Worm (Caenorhabditis elegans) whole organism, dauer: ENCODE measurements around the gene D1014.13.

ENCODE experiments used
- unc-62 ChIP-seq: sonication (generic microtip); optimal IDR thresholded peaks from 2 replicates; lab custom pipeline; 2017; ENCODE audit warnings: missing biosample characterization, missing genetic modification reagents, missing genetic modification characterization

The D1014.13 gene

DNA sequence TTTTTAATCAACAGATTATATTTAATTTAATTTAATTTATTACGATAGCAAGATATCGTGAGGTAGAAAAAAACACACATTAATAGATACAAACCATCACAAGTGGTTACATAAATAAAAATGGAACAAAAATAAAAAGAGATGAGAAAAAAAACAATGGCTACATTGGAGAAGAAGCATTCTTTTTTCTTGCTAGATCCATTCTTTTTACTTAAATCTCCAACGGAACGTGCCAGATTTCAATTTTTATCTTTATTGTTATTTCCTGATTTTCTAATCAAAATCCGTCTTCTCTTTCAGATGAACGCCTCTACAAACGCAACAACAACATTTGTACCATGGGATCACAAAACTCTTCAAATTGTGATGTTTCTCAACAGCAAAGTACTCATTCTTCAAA lies 1.8 kb upstream of the D1014.13 start, which contains the start of gene D1014.2:
Gene D1014.2, plus strand, starts transcription at position 301 of the 400 bp plus-strand sequence.
- no peak for TF ChIP-seq unc-62

DNA sequence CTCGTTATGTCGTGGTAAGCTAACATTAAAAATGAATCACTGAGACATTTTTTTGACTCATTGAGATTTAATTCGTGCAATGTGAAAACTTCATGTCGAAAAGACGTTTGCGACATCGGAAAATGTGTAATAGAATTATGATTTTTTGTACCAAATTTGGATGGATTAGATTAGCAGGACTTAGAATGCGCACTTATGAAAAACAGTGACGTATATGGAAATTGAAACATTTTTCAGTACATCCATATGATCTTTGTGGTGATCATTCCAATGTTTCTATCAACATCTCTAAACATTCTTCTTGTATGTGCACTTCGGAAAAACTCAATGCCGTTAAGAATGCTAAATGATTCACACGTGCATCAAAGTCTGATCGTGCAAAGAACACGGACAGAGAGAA lies 914 bp upstream of the D1014.13 start:
- no peak for TF ChIP-seq unc-62

DNA sequence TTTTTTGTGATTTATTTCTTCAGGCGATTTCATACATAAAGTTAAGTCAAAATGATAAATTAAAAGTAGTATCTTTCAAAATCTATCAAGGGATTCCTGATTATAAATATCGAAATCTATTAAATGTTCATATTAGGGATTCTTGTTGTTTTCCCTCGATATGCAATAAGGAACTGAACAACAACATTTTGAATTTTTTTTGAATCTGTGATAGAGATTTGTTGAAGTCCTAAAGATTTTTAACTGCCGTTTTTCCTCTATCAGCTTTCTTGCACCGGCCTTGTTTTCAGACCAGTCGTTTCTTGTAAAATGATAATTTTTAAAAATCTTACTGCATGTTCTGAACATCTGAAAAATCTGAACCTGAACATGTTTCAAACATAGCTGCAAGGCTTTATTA lies 10.3 kb downstream of the D1014.13 start:
- no peak for TF ChIP-seq unc-62

DNA sequence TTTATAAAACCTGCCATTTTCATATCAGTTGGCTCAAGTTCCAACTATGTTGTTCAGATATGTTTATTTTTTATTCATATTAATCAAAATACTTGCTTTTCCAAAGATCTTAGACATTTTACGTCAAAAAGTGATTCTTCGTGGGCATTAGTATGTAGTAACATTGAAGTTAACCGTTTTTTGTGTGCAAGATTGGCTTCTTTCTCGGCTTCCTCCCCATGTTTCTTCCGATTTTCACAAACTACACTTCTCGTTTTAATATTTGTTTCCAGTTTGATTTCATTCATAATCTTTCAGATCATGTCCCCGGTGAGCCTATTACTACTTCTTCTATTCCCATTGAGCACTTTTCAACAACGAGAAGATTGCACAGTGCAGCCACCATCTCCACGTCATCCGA lies 12.0 kb downstream of the D1014.13 start, which contains the start of gene sul-2:
Gene sul-2, plus strand, starts transcription at position 301 of the 400 bp plus-strand sequence.
- no peak for TF ChIP-seq unc-62

DNA sequence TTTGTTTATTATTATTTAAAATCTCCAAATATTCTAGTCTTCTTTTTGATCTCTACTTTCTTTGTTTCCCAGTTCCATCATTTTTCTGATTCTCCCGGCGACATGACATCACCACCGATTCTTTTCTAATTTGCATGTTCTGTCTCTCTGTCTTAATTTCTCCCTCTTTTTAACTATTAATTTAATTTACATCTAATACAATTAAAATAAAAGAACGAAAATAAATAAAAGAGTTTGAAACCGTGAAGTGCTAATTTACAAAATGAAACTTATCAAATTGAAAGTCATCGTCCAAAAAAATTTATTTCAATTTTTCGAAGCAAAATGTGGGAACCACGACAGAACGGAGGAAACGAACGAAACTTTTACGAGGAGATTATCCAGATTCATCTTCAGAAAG lies 14.2 kb downstream of the D1014.13 start, which contains the start of gene F20D6.6:
Gene F20D6.6, plus strand, starts transcription at position 301 of the 400 bp plus-strand sequence.
- TF ChIP-seq unc-62, result no peak

DNA sequence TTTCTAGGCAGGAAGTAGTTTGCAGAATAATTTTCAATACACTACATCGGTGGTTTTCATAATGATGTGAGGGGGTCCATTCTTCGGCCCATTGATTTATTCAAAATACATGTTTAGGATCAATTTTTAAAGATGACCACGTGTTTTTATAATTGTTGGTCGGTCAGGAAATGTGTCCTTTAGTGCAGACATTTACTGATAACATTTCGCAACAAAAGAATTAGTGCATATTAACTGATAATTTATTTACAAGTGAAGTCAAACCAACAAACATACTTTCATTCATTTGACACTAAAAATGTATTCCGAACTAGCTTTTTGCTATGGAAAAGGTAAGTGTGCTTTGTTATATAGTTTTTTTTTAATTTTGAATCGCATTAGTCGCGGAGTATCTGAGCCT lies 16.3 kb downstream of the D1014.13 start, which contains the start of gene F20D6.5:
Gene F20D6.5, plus strand, starts transcription at position 259 of the 400 bp plus-strand sequence.
- no peak for TF ChIP-seq unc-62

DNA sequence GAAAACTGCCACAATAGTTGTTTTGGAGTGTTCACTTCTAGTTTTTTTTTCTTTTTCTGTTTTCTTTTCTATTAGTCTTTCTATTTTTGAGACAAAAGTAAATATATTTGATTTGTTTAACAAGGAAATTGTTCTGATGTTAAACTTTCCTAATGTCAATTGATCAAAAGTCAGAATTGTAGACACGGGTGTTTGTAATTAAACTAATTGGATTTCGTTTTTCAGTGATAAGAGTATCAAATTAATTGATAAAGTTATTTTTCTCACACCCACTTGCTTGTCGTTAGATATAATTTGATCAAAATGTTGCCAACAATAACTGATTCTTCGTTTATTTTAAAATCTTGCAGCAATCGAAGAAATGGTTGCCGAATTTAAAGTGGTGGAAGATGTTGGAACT lies 17.8 kb downstream of the D1014.13 start:
- TF ChIP-seq unc-62, result no peak

DNA sequence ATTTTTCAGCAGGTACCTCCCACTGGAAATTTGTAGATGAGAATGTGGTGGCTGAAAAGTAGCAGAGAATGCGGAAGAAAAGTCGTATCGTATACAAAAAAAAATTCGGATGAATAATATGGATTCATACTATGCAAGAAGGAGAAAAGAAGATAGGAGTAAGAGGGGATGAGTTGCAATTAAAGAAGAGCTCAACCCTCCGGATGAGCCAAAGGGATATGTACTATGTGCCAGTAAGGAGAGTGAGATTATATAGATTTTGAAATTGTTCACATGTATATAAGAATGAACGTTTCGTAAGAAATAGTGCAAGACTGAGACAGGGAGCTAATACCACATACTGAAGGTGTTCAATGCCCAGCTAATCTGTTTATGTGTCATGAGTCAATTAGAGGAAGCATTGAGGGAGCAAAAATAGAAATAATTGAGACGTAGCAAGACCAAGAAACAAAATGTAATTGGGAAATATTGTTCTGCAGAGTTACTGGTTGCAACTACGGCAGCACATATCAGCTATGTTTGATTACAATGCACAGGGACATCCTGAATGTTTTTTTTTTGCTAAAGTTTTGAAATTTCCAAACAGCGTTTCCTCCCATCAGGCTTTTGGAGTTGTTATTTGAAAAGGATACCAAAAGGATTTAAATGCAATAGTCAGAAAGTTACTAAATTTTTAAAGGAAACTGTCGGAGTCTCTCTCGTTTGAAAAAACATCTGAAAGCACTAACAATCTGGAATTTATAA lies 23.0 kb downstream of the D1014.13 start, which contains the start of gene F20D6.8:
Gene F20D6.8, minus strand, starts transcription at position 51 of the 744 bp plus-strand sequence.
- no peak for TF ChIP-seq unc-62

DNA sequence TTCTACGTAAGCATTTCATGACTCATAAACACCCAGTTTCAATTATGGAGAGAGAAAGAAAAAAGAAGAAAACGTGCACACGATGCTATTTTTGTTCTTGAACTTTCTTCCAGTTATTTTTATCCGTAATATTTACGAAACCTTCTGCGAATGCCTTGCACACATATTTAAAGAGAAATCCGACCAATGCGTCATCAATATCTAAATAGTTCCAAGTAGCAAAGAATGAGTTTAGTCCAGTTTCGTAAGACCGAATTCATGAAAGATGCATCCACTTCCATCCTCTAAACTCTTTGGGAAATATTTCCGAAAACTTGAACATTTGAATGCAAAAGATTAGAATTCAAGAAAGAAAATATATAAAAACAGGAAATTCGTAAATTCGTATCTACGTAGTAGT lies 23.7 kb downstream of the D1014.13 start:
- no peak for TF ChIP-seq unc-62

DNA sequence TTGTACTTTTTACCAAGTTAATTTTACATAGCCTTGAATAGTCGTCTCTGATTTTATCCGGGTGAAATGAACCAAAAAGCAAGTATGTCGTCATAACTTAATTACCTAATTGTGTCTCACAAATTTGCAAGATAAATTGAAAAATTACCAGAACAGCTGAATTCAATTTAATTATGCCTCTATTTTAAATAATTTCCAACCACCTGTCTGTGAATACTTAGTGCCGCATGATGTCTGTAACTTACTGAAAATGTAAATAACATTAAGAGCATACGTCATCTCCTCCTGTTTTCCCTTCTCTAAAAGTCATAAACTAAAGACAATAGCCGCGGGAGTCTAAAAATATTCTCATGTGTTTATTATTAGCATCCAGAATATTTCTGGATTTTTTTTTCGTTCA lies 24.9 kb downstream of the D1014.13 start:
- no peak for TF ChIP-seq unc-62

DNA sequence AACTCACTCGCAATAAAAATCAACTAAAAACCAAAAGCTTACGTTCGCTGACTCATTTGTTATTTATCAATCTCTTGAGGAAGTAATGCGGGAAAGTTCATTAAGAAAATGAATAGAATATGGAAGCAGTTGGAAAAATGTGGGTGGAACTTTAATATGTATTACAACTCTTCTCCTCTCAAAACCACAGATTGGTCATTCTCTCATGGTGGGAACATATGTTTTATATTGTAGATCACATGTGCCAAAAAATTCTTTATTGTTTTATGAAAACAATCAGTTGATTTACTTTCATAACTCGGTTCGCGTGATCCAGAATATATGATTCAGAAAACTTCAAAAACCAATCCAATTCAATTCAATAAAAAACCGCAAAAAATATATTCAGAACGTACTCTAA lies 26.3 kb downstream of the D1014.13 start:
- no peak for TF ChIP-seq unc-62

DNA sequence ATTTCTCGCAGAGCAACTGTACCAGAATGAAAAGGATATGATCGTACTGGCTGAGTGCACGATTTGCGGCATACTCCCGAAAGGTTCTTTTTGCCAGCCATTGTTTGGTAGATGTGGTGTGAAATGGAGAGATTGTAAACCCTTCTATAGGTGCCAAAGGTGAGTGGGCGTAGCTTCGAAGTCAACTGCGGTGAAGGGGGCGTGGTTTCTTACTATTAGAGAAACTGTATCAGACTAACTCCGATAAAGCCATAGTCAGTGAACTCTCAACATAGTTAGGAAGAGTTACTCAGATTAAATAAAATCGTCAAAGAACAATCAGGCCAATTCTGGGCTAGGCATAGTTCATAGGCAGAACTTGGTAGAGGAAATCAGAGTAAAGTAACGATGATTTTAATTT lies 31.9 kb downstream of the D1014.13 start, which contains the start of gene F20D6.9:
Gene F20D6.9, minus strand, starts transcription at position 101 of the 400 bp plus-strand sequence.
- TF ChIP-seq unc-62, result no peak

DNA sequence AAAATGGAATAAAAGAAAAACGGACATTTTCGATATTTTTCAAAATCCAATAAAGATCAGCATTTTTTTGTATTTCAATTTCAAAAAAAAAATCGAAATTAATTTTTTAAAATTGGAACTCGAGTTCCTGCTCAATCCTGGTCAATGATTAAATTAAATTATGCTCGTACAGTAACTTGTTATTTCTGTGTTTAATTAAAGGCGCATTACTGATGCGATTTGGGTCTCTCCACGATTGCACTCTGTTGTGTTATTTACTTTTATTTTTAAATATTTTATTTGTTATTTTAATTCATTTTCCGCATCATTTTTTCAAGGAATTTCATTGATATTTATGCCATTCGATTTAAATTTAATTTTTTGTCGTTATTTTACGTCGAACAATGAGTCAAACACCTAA lies 32.9 kb downstream of the D1014.13 start:
- TF ChIP-seq unc-62, result no peak

DNA sequence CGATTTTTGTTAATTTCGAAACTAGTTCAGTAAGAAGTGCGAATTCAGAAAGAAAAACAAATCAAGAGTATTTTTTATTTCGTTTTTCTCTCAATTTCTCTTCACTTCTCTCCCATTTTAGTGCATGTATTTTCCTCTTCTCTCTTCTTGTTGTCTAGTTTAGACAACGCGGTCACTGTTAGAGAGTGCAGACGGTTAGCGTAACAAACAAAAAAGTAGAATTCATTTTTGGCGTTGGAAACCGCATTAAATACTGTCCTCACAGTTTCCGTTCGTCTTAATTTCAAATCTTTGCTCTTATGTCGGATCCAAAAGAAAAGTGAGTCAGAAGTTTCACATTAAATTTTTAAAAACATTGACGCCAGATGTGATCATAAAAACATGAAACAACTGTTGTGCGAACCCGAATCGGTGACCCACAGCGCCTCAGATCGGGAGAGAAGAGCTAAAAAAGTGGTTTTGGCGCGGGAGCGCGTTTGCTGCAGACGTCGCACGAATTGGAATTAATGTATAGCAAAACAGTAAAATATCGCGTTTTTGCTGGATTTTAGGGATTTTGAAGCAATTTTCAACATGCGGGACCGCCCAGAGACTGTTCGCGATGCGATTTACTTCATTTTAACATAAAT lies 33.6 kb downstream of the D1014.13 start, which contains the start of gene srp-7:
Gene srp-7, plus strand, starts transcription at position 213 of the 629 bp plus-strand sequence.
- TF ChIP-seq unc-62, result no peak

DNA sequence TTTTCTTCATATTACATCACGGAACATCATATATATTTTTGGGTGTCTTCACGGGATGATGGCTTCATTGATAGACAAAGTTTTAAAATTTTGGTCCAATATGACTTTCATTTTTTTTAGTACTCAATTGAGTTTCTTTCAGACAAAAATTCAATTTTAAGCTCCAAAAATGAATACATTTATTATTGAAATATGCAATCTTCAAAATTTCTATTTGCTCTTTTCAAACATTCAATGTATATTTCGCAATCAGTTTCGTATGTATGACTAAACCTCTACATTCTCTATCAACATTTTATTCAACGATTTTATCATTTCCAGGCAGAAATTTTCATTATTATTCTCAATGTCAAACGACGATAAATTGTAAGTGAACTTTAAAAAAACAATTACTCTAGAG lies 38.0 kb downstream of the D1014.13 start, which contains the start of gene srp-8:
Gene srp-8, plus strand, starts transcription at position 301 of the 400 bp plus-strand sequence.
- no peak for TF ChIP-seq unc-62

DNA sequence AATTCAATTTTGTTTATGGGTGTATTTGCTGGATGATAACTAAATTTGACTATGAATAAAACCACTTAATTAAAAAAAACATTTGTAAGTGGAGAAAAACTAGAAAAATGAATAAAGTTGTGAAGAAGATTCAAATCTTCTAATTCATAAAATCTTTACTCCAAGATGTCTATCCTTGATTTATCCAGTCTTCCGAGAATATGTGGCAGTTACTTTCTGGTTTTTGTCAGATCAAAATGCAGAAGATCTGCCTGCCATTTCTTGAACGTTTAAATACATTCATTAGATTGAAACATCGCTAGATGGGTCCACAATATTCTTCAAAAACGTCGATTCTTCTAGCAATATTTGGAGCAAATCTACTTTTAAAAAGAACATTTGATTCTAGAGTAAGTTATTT lies 40.3 kb downstream of the D1014.13 start, which contains the start of gene F20D6.2:
Gene F20D6.2, plus strand, starts transcription at position 301 of the 400 bp plus-strand sequence.
- TF ChIP-seq unc-62, result no peak

DNA sequence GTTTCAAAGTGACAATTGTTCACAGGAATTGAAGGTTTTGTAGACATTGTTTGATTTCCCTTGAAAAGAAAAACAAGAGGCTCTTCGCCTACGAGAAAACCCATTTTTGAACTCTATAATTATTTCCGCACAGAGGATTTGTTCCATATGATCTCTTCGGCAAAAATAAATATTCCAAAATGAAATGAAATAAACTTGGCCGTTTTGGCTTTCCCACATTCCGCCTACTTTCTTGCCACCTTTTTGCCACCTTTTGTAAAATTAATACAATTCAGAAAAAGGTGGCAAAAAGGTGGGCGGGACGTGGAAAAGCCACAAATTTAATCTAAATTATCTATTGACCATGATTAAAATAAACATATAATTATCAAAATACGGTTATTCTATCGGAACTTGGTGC lies 43.0 kb downstream of the D1014.13 start, which contains the start of gene F20D6.15:
Gene F20D6.15, minus strand, starts transcription at position 47 of the 400 bp plus-strand sequence.
- TF ChIP-seq unc-62, result no peak
